Fruit fly (Drosophila melanogaster) whole organism, embryonic: ENCODE results near the gene Ugt36F1.

Experiments
- B-H2 ChIP-seq: fragments of 200-800 bp; sonication (Bioruptor generic); optimal IDR thresholded peaks from 2 replicates; lab custom pipeline; 2018; ENCODE audit warnings: missing biosample characterization, mild to moderate bottlenecking, missing genetic modification characterization
- CG10654 ChIP-seq: fragments of 200-800 bp; sonication (Bioruptor generic); optimal IDR thresholded peaks from 2 replicates; lab custom pipeline; 2016; ENCODE audit warnings: missing biosample characterization, missing genetic modification characterization
- CG11247 ChIP-seq: fragments of 200-800 bp; sonication (Bioruptor generic); IDR thresholded peaks from 2 replicates; pipeline ENCODE4 v1.3.6; 2022; ENCODE audit warnings: missing biosample characterization, missing genetic modification characterization
- CG11504 ChIP-seq: fragments of 200-800 bp; sonication (Bioruptor generic); optimal IDR thresholded peaks from 3 replicates; lab custom pipeline; 2019; ENCODE audit warnings: missing biosample characterization, mild to moderate bottlenecking, missing genetic modification characterization, moderate library complexity
- CG12155 ChIP-seq: fragments of 200-800 bp; sonication (Bioruptor generic); optimal IDR thresholded peaks from 3 replicates; lab custom pipeline; 2016; ENCODE audit warnings: missing biosample characterization, missing genetic modification characterization
- CG17359 ChIP-seq: fragments of 200-800 bp; sonication (Bioruptor generic); optimal IDR thresholded peaks from 3 replicates; lab custom pipeline; 2018; ENCODE audit warnings: missing biosample characterization, mild to moderate bottlenecking, missing genetic modification characterization, moderate library complexity
- CG2120 ChIP-seq: fragments of 200-800 bp; sonication (Bioruptor generic); optimal IDR thresholded peaks from 3 replicates; lab custom pipeline; 2016; ENCODE audit warnings: missing biosample characterization, missing genetic modification characterization
- CG2678 ChIP-seq: fragments of 200-800 bp; sonication (Bioruptor generic); optimal IDR thresholded peaks from 3 replicates; lab custom pipeline; 2019; ENCODE audit warnings: missing biosample characterization, mild to moderate bottlenecking, missing genetic modification characterization, moderate library complexity
- CG2889 ChIP-seq: fragments of 200-800 bp; sonication (Bioruptor generic); IDR thresholded peaks from 3 replicates; pipeline ENCODE4 v1.3.6; 2022; ENCODE audit warnings: missing biosample characterization, missing genetic modification characterization
- CG3065 ChIP-seq: fragments of 200-800 bp; sonication (Bioruptor generic); optimal IDR thresholded peaks from 2 replicates; lab custom pipeline; 2016; ENCODE audit warnings: missing biosample characterization, missing genetic modification characterization
- CG31224 ChIP-seq: fragments of 200-800 bp; sonication (Bioruptor generic); IDR thresholded peaks from 2 replicates; pipeline ENCODE4 v1.3.6; 2022; ENCODE audit warnings: missing biosample characterization, missing genetic modification characterization
- CG33557 ChIP-seq: fragments of 200-800 bp; sonication (Bioruptor generic); optimal IDR thresholded peaks from 2 replicates; lab custom pipeline; 2019; ENCODE audit warnings: missing biosample characterization, mild to moderate bottlenecking, missing genetic modification characterization, moderate library complexity
- CG7963 ChIP-seq: fragments of 200-800 bp; sonication (Bioruptor generic); IDR thresholded peaks from 3 replicates; pipeline ENCODE4 v1.3.6; 2022; ENCODE audit warnings: missing biosample characterization, missing genetic modification characterization; ENCODE audit not compliant: partially characterized antibody
- CG8290 ChIP-seq, 3 experiments: fragments of 200-800 bp; sonication (Bioruptor generic); optimal IDR thresholded peaks; 2 replicates each; lab custom pipeline; 2016 to 2019; ENCODE audit warnings: missing biosample characterization in 3 of 3, missing genetic modification characterization in 3 of 3, mild to moderate bottlenecking in 2 of 3, moderate library complexity in 1 of 3
- CG9215 ChIP-seq: fragments of 200-800 bp; sonication (Bioruptor generic); IDR thresholded peaks from 2 replicates; pipeline ENCODE4 v1.3.6; 2022; ENCODE audit warnings: missing biosample characterization, missing genetic modification characterization
- CG9797 ChIP-seq: fragments of 200-800 bp; sonication (Bioruptor generic); optimal IDR thresholded peaks from 3 replicates; lab custom pipeline; 2018; ENCODE audit warnings: missing biosample characterization, mild to moderate bottlenecking, missing genetic modification characterization
- Dfd ChIP-seq, 2 experiments: fragments of >200 bp; optimal IDR thresholded peaks; 2 replicates each; lab custom pipeline; 2017; ENCODE audit warnings: missing biosample characterization in 2 of 2, missing genetic modification characterization in 2 of 2
- Dp ChIP-seq: fragments of 200-800 bp; sonication (Bioruptor generic); optimal IDR thresholded peaks from 2 replicates; lab custom pipeline; 2018; ENCODE audit warnings: missing biosample characterization, mild to moderate bottlenecking, missing genetic modification characterization, moderate library complexity
- Gug ChIP-seq: fragments of 200-800 bp; sonication (Bioruptor generic); IDR thresholded peaks from 4 replicates; pipeline ENCODE4 v1.3.6; 2022; ENCODE audit warnings: missing biosample characterization, missing genetic modification characterization
- HmgD ChIP-seq: fragments of 200-800 bp; sonication (Bioruptor generic); optimal IDR thresholded peaks from 3 replicates; lab custom pipeline; 2016; ENCODE audit warnings: missing biosample characterization, missing genetic modification characterization
- Hmr ChIP-seq: fragments of 200-800 bp; sonication (Bioruptor generic); optimal IDR thresholded peaks from 3 replicates; lab custom pipeline; 2017; ENCODE audit warnings: mild to moderate bottlenecking, missing biosample characterization, missing genetic modification reagents, missing genetic modification characterization
- Lim3 ChIP-seq: fragments of 200-800 bp; sonication (Bioruptor generic); IDR thresholded peaks from 2 replicates; pipeline ENCODE4 v1.3.6; 2022; ENCODE audit warnings: missing biosample characterization, missing genetic modification characterization
- Mes4 ChIP-seq: fragments of 200-800 bp; sonication (Bioruptor generic); optimal IDR thresholded peaks from 2 replicates; lab custom pipeline; 2016; ENCODE audit warnings: missing biosample characterization, missing genetic modification characterization
- Opbp ChIP-seq: fragments of 200-800 bp; sonication (Bioruptor generic); IDR thresholded peaks from 3 replicates; pipeline ENCODE4 v1.3.6; 2022; ENCODE audit warnings: missing biosample characterization, missing genetic modification characterization; ENCODE audit not compliant: partially characterized antibody
- Spps ChIP-seq: fragments of 200-800 bp; sonication (Bioruptor generic); optimal IDR thresholded peaks from 2 replicates; lab custom pipeline; 2018; ENCODE audit warnings: missing biosample characterization, mild to moderate bottlenecking, missing genetic modification characterization
- abd-A ChIP-seq: fragments of 200-800 bp; sonication (Bioruptor generic); optimal IDR thresholded peaks from 3 replicates; lab custom pipeline; 2019; ENCODE audit warnings: missing biosample characterization, mild to moderate bottlenecking, missing genetic modification characterization, moderate library complexity
- ase ChIP-seq: fragments of 200-800 bp; sonication (Bioruptor generic); IDR thresholded peaks from 3 replicates; pipeline ENCODE4 v1.3.6; 2022; ENCODE audit warnings: missing biosample characterization, missing genetic modification characterization
- bcd ChIP-seq: fragments of 200-800 bp; sonication (Bioruptor generic); optimal IDR thresholded peaks from 2 replicates; lab custom pipeline; 2017; ENCODE audit warnings: missing biosample characterization, mild to moderate bottlenecking, missing genetic modification characterization
- ci ChIP-seq: fragments of 200-800 bp; sonication (Bioruptor generic); IDR thresholded peaks from 3 replicates; pipeline ENCODE4 v1.3.6; 2022; ENCODE audit warnings: missing biosample characterization, missing genetic modification characterization
- cwo ChIP-seq: fragments of 200-800 bp; sonication (Bioruptor generic); optimal IDR thresholded peaks from 3 replicates; lab custom pipeline; 2017; ENCODE audit warnings: missing biosample characterization, missing genetic modification characterization, mild to moderate bottlenecking, moderate library complexity, missing genetic modification reagents
- dpn ChIP-seq, 2 experiments: fragments of 200-800 bp; sonication (Bioruptor generic); optimal IDR thresholded peaks; 3 replicates each; lab custom pipeline; 2016; ENCODE audit warnings: missing biosample characterization in 2 of 2, missing genetic modification characterization in 2 of 2
- en ChIP-seq: fragments of 200-800 bp; sonication (Bioruptor generic); optimal IDR thresholded peaks from 2 replicates; lab custom pipeline; 2016; ENCODE audit warnings: missing biosample characterization, missing genetic modification characterization
- grn ChIP-seq: fragments of 200-800 bp; sonication (Bioruptor generic); optimal IDR thresholded peaks from 3 replicates; lab custom pipeline; 2017; ENCODE audit warnings: missing biosample characterization, missing genetic modification characterization
- gsb-n ChIP-seq: fragments of 200-800 bp; sonication (Bioruptor generic); optimal IDR thresholded peaks from 3 replicates; lab custom pipeline; 2018; ENCODE audit warnings: missing biosample characterization, mild to moderate bottlenecking, missing genetic modification characterization
- her ChIP-seq: fragments of 200-800 bp; sonication (Bioruptor generic); optimal IDR thresholded peaks from 2 replicates; lab custom pipeline; 2016; ENCODE audit warnings: missing biosample characterization, missing genetic modification characterization
- knrl ChIP-seq: fragments of 200-800 bp; sonication (Bioruptor generic); IDR thresholded peaks from 3 replicates; pipeline ENCODE4 v1.3.6; 2022; ENCODE audit warnings: missing biosample characterization, missing genetic modification characterization; ENCODE audit not compliant: partially characterized antibody
- lilli ChIP-seq: fragments of 200-800 bp; sonication (Bioruptor generic); optimal IDR thresholded peaks from 3 replicates; lab custom pipeline; 2016; ENCODE audit warnings: missing biosample characterization, missing genetic modification characterization
- mld ChIP-seq: fragments of 200-800 bp; sonication (Bioruptor generic); IDR thresholded peaks from 3 replicates; pipeline ENCODE4 v1.3.6; 2022; ENCODE audit warnings: missing biosample characterization, missing genetic modification characterization; ENCODE audit not compliant: partially characterized antibody
- nerfin-1 ChIP-seq: fragments of 200-800 bp; sonication (Bioruptor generic); optimal IDR thresholded peaks from 3 replicates; lab custom pipeline; 2019; ENCODE audit warnings: missing biosample characterization, mild to moderate bottlenecking, missing genetic modification characterization, moderate library complexity
- odd ChIP-seq: fragments of 200-800 bp; sonication (Bioruptor generic); optimal IDR thresholded peaks from 2 replicates; lab custom pipeline; 2017; ENCODE audit warnings: missing biosample characterization, mild to moderate bottlenecking, missing genetic modification characterization
- pros ChIP-seq: fragments of 200-800 bp; sonication (Bioruptor generic); optimal IDR thresholded peaks from 3 replicates; lab custom pipeline; 2019; ENCODE audit warnings: missing biosample characterization, mild to moderate bottlenecking, missing genetic modification characterization, moderate library complexity
- pum ChIP-seq: fragments of 200-800 bp; sonication (Bioruptor generic); optimal IDR thresholded peaks from 2 replicates; lab custom pipeline; 2016; ENCODE audit warnings: missing biosample characterization, missing genetic modification characterization
- rib ChIP-seq: fragments of 200-800 bp; sonication (Bioruptor generic); IDR thresholded peaks from 2 replicates; pipeline ENCODE4 v1.3.6; 2022; ENCODE audit warnings: missing biosample characterization, missing genetic modification characterization
- sd ChIP-seq: fragments of 200-800 bp; sonication (Bioruptor generic); optimal IDR thresholded peaks from 3 replicates; lab custom pipeline; 2018; ENCODE audit warnings: missing biosample characterization, mild to moderate bottlenecking, missing genetic modification characterization, moderate library complexity
- tin ChIP-seq: fragments of 200-800 bp; sonication (Bioruptor generic); optimal IDR thresholded peaks from 3 replicates; lab custom pipeline; 2016; ENCODE audit warnings: missing biosample characterization, missing genetic modification characterization
- tll ChIP-seq, 2 experiments: fragments of 200-800 bp in 1 of 2; fragments of >200 bp in 1 of 2; sonication (Bioruptor generic) in 1 of 2; optimal IDR thresholded peaks; 2 replicates each; lab custom pipeline; 2017 to 2019; ENCODE audit warnings: missing biosample characterization in 2 of 2, missing genetic modification characterization in 2 of 2, mild to moderate bottlenecking in 1 of 2, moderate library complexity in 1 of 2
- unpg ChIP-seq: fragments of 200-800 bp; sonication (Bioruptor generic); optimal IDR thresholded peaks from 3 replicates; lab custom pipeline; 2018; ENCODE audit warnings: missing biosample characterization, mild to moderate bottlenecking, missing genetic modification characterization, moderate library complexity
- wdn ChIP-seq: fragments of 200-800 bp; sonication (Bioruptor generic); IDR thresholded peaks from 2 replicates; pipeline ENCODE4 v1.3.6; 2022; ENCODE audit warnings: missing biosample characterization, missing genetic modification characterization
- zen ChIP-seq: fragments of 200-800 bp; sonication (Bioruptor generic); optimal IDR thresholded peaks from 3 replicates; lab custom pipeline; 2018; ENCODE audit warnings: missing biosample characterization, mild to moderate bottlenecking, missing genetic modification characterization, moderate library complexity
- zfh2 ChIP-seq: fragments of 200-800 bp; sonication (Bioruptor generic); optimal IDR thresholded peaks from 2 replicates; lab custom pipeline; 2016; ENCODE audit warnings: missing biosample characterization, missing genetic modification characterization

Ugt36F1 gene

DNA sequence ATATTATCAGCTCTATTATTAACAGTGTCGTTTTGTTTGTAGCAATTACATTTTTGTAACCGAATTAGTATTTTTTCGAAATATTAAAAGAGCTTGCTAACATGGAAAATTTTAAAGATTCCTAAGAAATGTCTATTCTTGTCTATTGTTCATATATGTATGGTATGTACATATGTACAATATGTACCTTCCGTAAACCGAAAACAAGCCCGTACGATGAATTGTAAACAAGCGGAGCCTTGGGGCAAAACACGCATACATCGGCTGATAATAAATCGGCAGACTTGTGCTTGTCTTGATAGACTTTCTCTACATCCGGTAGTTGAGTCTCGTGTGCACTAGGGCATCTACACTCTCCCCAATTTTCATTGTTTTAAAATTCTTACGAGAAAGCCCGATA lies 3.7 kb downstream of the Ugt36F1 start (continued):
- TF ChIP-seq lilli (GFP tag; lab: Kevin White, UChicago) (no peak), unpg (GFP tag; lab: Kevin White, UChicago) (peak; percentile 54), CG2120 (GFP tag; lab: Kevin White, UChicago) (no peak), Dp (GFP tag; lab: Kevin White, UChicago) (no peak), CG3065 (no peak), B-H2 (GFP tag; lab: Kevin White, UChicago) (no peak), HmgD (GFP tag; lab: Kevin White, UChicago) (no peak), Lim3 (GFP tag; lab: Robert Waterston, UW) (no peak), abd-A (tag; lab: Kevin White, UChicago) (no peak), CG8290 (GFP tag; optimal IDR thresholded peaks at IDR 0.05; lab: Kevin White, UChicago) (no peak), CG8290 (tag; optimal IDR thresholded peaks at IDR 0.05; lab: Kevin White, UChicago) (peak; percentile 60 to 69), wdn (no peak), gsb-n (tag; lab: Kevin White, UChicago) (peak; percentile 48), CG9215 (no peak), CG2678 (peak; percentile 54), tll (GFP tag; optimal IDR thresholded peaks at IDR 0.05; lab: Kevin White, UChicago) (no peak), CG31224 (GFP tag; lab: Robert Waterston, UW) (0 out of 2 replicates have a peak, but pooled peaks have one; percentile 14), pum (no peak), CG9797 (no peak), Mes4 (peak; percentile 42), pros (GFP tag; lab: Kevin White, UChicago) (no peak), en (GFP tag; lab: Kevin White, UChicago) (peak; percentile 2), CG17359 (peak; percentile 68), zfh2 (GFP tag; lab: Kevin White, UChicago) (no peak), Dfd (GFP tag; optimal IDR thresholded peaks at IDR 0.05; lab: Kevin White, UChicago) (no peak), Opbp (GFP tag; lab: Robert Waterston, UW) (no peak), bcd (GFP tag; lab: Kevin White, UChicago) (no peak), dpn (GFP tag; optimal IDR thresholded peaks at IDR 0.05; lab: Kevin White, UChicago) (peak in 1 of 2 experiments; percentile 18), Spps (tag; lab: Kevin White, UChicago) (peak; percentile 3), CG7963 (GFP tag; lab: Robert Waterston, UW) (no peak), tin (GFP tag; lab: Kevin White, UChicago) (no peak), Gug (GFP tag; lab: Robert Waterston, UW) (no peak), CG11504 (tag; lab: Kevin White, UChicago) (peak; percentile 36), odd (GFP tag; lab: Kevin White, UChicago) (peak; percentile 18), CG33557 (GFP tag; lab: Kevin White, UChicago) (peak; percentile 88), cwo (GFP tag; lab: Kevin White, UChicago) (peak; percentile 81), ase (no peak), CG2889 (no peak), rib (GFP tag; lab: Robert Waterston, UW) (no peak), nerfin-1 (tag; lab: Kevin White, UChicago) (peak; percentile 57), CG11247 (GFP tag; lab: Robert Waterston, UW) (peak; percentile 29; the same call in 1 of the 2 replicates), Hmr (GFP tag; lab: Kevin White, UChicago) (no peak), knrl (no peak), CG12155 (GFP tag; lab: Kevin White, UChicago) (no peak), CG10654 (GFP tag; lab: Kevin White, UChicago) (peak; percentile 44), her (GFP tag; lab: Kevin White, UChicago) (no peak), sd (no peak), ci (GFP tag; lab: Robert Waterston, UW) (peak; percentile 67; the same call in 1 of the 3 replicates), mld (GFP tag; lab: Robert Waterston, UW) (no peak), zen (tag; lab: Kevin White, UChicago) (no peak), grn (GFP tag; lab: Kevin White, UChicago) (no peak)
